Worm (Caenorhabditis elegans) whole organism, late embryonic: ENCODE data around the gene nhr-186.
A peak's percentile ranks its signal among the peaks of the same experiment; 100 is the strongest.

Experiments used
- C08G9.2 ChIP-seq: sonication (generic microtip); optimal IDR thresholded peaks from 2 replicates; lab custom pipeline; 2016; ENCODE audit warnings: mild to moderate bottlenecking, missing genetic modification characterization, moderate library complexity, missing compliant biosample characterization
- C38D4.7 ChIP-seq: fragments of 200-800 bp; sonication (Bioruptor generic); optimal IDR thresholded peaks from 2 replicates; lab custom pipeline; 2018; ENCODE audit warnings: mild to moderate bottlenecking, missing genetic modification characterization, moderate library complexity, missing compliant biosample characterization
- F13H6.1 ChIP-seq: sonication (generic microtip); optimal IDR thresholded peaks from 2 replicates; lab custom pipeline; 2016; ENCODE audit warnings: missing genetic modification characterization, missing compliant biosample characterization
- ahr-1 ChIP-seq: sonication (generic microtip); optimal IDR thresholded peaks from 2 replicates; lab custom pipeline; 2016; ENCODE audit warnings: missing genetic modification characterization, missing compliant biosample characterization
- ama-1 ChIP-seq: fragments of 150-350 bp; optimal IDR thresholded peaks from 2 replicates; lab custom pipeline; 2014
- ceh-14 ChIP-seq: sonication (generic microtip); optimal IDR thresholded peaks from 2 replicates; lab custom pipeline; 2016; ENCODE audit warnings: missing genotype, missing genetic modification characterization, missing compliant biosample characterization
- ceh-19 ChIP-seq: fragments of 200-800 bp; sonication (Bioruptor generic); optimal IDR thresholded peaks from 2 replicates; lab custom pipeline; 2018; ENCODE audit warnings: mild to moderate bottlenecking, missing genetic modification characterization, missing compliant biosample characterization
- ceh-2 ChIP-seq: sonication (generic microtip); optimal IDR thresholded peaks from 2 replicates; lab custom pipeline; 2016; ENCODE audit warnings: missing genotype, missing genetic modification characterization, missing compliant biosample characterization
- ceh-30 ChIP-seq: fragments of 150-350 bp; optimal IDR thresholded peaks from 2 replicates; lab custom pipeline; 2014; ENCODE audit warnings: missing biosample characterization, missing genetic modification characterization
- ceh-31 ChIP-seq: sonication (generic microtip); optimal IDR thresholded peaks from 2 replicates; lab custom pipeline; 2016; ENCODE audit warnings: missing genetic modification characterization, missing compliant biosample characterization
- ceh-45 ChIP-seq: fragments of 200-800 bp; sonication (Bioruptor generic); IDR thresholded peaks from 2 replicates; pipeline ENCODE4 v1.3.6; 2022; ENCODE audit warnings: missing genetic modification reagents, missing genetic modification characterization, missing compliant biosample characterization
- ceh-6 ChIP-seq: fragments of 200-800 bp; sonication (Bioruptor generic); optimal IDR thresholded peaks from 2 replicates; lab custom pipeline; 2018; ENCODE audit warnings: mild to moderate bottlenecking, missing genetic modification characterization, missing compliant biosample characterization
- dve-1 ChIP-seq: sonication (generic microtip); optimal IDR thresholded peaks from 2 replicates; lab custom pipeline; 2017; ENCODE audit warnings: antibody characterized with exemption, mild to moderate bottlenecking, missing genetic modification characterization, missing compliant biosample characterization
- ets-4 ChIP-seq: sonication (generic microtip); optimal IDR thresholded peaks from 2 replicates; lab custom pipeline; 2016; ENCODE audit warnings: missing genetic modification characterization, missing compliant biosample characterization
- hlh-6 ChIP-seq: sonication (generic microtip); optimal IDR thresholded peaks from 2 replicates; lab custom pipeline; 2016; ENCODE audit warnings: missing genotype, missing genetic modification characterization, missing compliant biosample characterization
- madf-2 ChIP-seq: sonication (generic microtip); optimal IDR thresholded peaks from 2 replicates; lab custom pipeline; 2017; ENCODE audit warnings: missing genetic modification characterization, missing compliant biosample characterization
- nfya-1 ChIP-seq: sonication (generic microtip); optimal IDR thresholded peaks from 2 replicates; lab custom pipeline; 2017; ENCODE audit warnings: missing genetic modification characterization, mild to moderate bottlenecking, missing compliant biosample characterization, antibody characterized with exemption, moderate library complexity
- nhr-232 ChIP-seq: sonication (generic microtip); optimal IDR thresholded peaks from 2 replicates; lab custom pipeline; 2016; ENCODE audit warnings: missing genetic modification characterization, missing compliant biosample characterization
- odd-2 ChIP-seq: sonication (generic microtip); optimal IDR thresholded peaks from 2 replicates; lab custom pipeline; 2017; ENCODE audit warnings: antibody characterized with exemption, mild to moderate bottlenecking, missing genetic modification characterization, missing compliant biosample characterization
- pax-1 ChIP-seq: fragments of 150-350 bp; optimal IDR thresholded peaks from 2 replicates; lab custom pipeline; 2014; ENCODE audit warnings: missing biosample characterization, missing genetic modification characterization
- pha-4 ChIP-seq: fragments of 150-350 bp; optimal IDR thresholded peaks from 2 replicates; lab custom pipeline; 2018; ENCODE audit warnings: missing biosample characterization, missing genetic modification reagents, missing genetic modification characterization
- sdc-2 ChIP-seq: sonication (generic microtip); optimal IDR thresholded peaks from 2 replicates; lab custom pipeline; 2016; ENCODE audit warnings: missing genotype, missing genetic modification characterization, missing compliant biosample characterization
- syd-9 ChIP-seq: sonication (generic microtip); optimal IDR thresholded peaks from 2 replicates; lab custom pipeline; 2016; ENCODE audit warnings: mild to moderate bottlenecking, missing genetic modification characterization, moderate library complexity, missing compliant biosample characterization
- ttx-3 ChIP-seq: sonication (generic microtip); optimal IDR thresholded peaks from 2 replicates; lab custom pipeline; 2016; ENCODE audit warnings: missing genetic modification reagents, missing genetic modification characterization, missing compliant biosample characterization
- unc-55 ChIP-seq: sonication (generic microtip); optimal IDR thresholded peaks from 2 replicates; lab custom pipeline; 2017; ENCODE audit warnings: missing biosample characterization, missing genetic modification reagents, missing genetic modification characterization
- unc-86 ChIP-seq: sonication (generic microtip); optimal IDR thresholded peaks from 2 replicates; lab custom pipeline; 2016; ENCODE audit warnings: missing genetic modification characterization, missing compliant biosample characterization

nhr-186 gene

DNA sequence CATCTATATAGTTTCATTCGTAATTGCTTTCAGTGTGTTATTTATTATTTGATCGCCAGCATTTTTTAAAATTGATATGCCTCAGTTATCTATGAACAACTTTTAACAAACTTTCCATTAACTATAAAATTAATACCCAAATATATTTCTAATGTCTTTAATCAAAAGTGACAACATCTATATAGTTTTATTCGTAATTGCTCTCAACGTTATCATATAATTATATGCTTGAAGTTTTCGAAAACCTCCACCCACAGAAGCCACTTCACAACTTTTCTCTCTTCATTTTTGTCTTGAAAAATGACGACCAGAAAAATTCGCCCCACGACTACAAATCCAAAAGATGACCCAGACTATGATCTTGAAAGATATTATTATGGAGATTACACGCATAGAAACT, 46.4 kb downstream of the nhr-186 start, which contains the start of gene srw-6:
Gene srw-6 (plus strand): TSS at position 301 of the 400 bp plus-strand sequence.
- TF ChIP-seq ahr-1: no peak
- TF ChIP-seq ceh-6: no peak
- TF ChIP-seq sdc-2: no peak
- no peak for TF ChIP-seq ceh-14
- TF ChIP-seq ceh-2: no peak
- TF ChIP-seq nhr-232 (tag; lab: Kevin White, UChicago): no peak
- TF ChIP-seq ceh-31 (tag; lab: Kevin White, UChicago): no peak

- TF ChIP-seq ama-1 (lab: Kevin White, UChicago): no peak
- peak; percentile 56 for TF ChIP-seq nfya-1 (tag; lab: Kevin White, UChicago)
Measured at ce11 chrV:3807846-3808245, 46.9 kb downstream of the nhr-186 start.

- no peak for TF ChIP-seq unc-86 (tag; lab: Kevin White, UChicago)
- TF ChIP-seq syd-9 (tag; lab: Kevin White, UChicago): no peak
- no peak for TF ChIP-seq dve-1
- no peak for TF ChIP-seq madf-2 (tag; lab: Kevin White, UChicago)
- no peak for TF ChIP-seq C08G9.2
- TF ChIP-seq ttx-3 (tag; lab: Kevin White, UChicago): no peak
- no peak for TF ChIP-seq unc-55
- TF ChIP-seq pha-4: no peak
- no peak for TF ChIP-seq ets-4
- TF ChIP-seq ceh-30: no peak
Measured at ce11 chrV:3805961-3806360, 48.8 kb downstream of the nhr-186 start, which contains the start of gene srw-7. Gene srw-7, plus strand, starts transcription at chrV:3806261.

ce11 chrV:3805499-3805898, 49.2 kb downstream of the nhr-186 start, which contains the start of gene R08F11.4:
Gene R08F11.4, minus strand, starts transcription at chrV:3805527.
- TF ChIP-seq syd-9 (tag; lab: Kevin White, UChicago) (no peak), ceh-45 (no peak), F13H6.1 (no peak), C38D4.7 (no peak), odd-2 (no peak), hlh-6 (tag; lab: Kevin White, UChicago) (no peak)

ce11 chrV:3803343-3803742, 51.4 kb downstream of the nhr-186 start, which contains the start of gene cyp-33C8:
Gene cyp-33C8, minus strand, starts transcription at chrV:3803542.
- TF ChIP-seq ceh-19 (GFP tag; lab: Kevin White, UChicago): no peak
- TF ChIP-seq pax-1 (tag; lab: Kevin White, UChicago): no peak
